Worm (Caenorhabditis elegans) whole organism, L3 larva: Measurements from ENCODE around the gene dpy-10.

Experiments used
- aly-2 ChIP-seq: fragments of 150-350 bp; optimal IDR thresholded peaks from 2 replicates; lab custom pipeline; 2014; ENCODE audit warnings: missing biosample characterization, missing genetic modification characterization
- ama-1 ChIP-seq: fragments of 150-350 bp; optimal IDR thresholded peaks from 2 replicates; lab custom pipeline; 2018
- ceh-28 ChIP-seq: fragments of 150-350 bp; optimal IDR thresholded peaks from 2 replicates; lab custom pipeline; 2014; ENCODE audit warnings: missing biosample characterization, missing genetic modification reagents, missing genetic modification characterization
- ceh-9 ChIP-seq: sonication (generic microtip); optimal IDR thresholded peaks from 2 replicates; lab custom pipeline; 2018; ENCODE audit warnings: missing biosample characterization, missing genetic modification characterization
- egl-5 ChIP-seq: fragments of 150-350 bp; optimal IDR thresholded peaks from 2 replicates; lab custom pipeline; 2017; ENCODE audit warnings: missing biosample characterization, missing genetic modification reagents, missing genetic modification characterization, inconsistent platforms
- elt-1 ChIP-seq: fragments of 150-350 bp; optimal IDR thresholded peaks from 2 replicates; lab custom pipeline; 2014; ENCODE audit warnings: missing biosample characterization, missing genetic modification characterization
- elt-2 ChIP-seq: sonication (generic microtip); optimal IDR thresholded peaks from 2 replicates; lab custom pipeline; 2016; ENCODE audit warnings: missing genetic modification reagents, mild to moderate bottlenecking, missing genetic modification characterization, missing compliant biosample characterization
- elt-3 ChIP-seq, 3 experiments: fragments of 150-350 bp in 1 of 3; sonication (generic microtip) in 2 of 3; optimal IDR thresholded peaks; 2 replicates in 2 of 3; 4 replicates in 1 of 3; lab custom pipeline; 2014 to 2017; ENCODE audit warnings: missing biosample characterization in 3 of 3, missing genetic modification characterization in 3 of 3
- eor-1 ChIP-seq, 2 experiments: fragments of 150-350 bp; optimal IDR thresholded peaks; 2 replicates each; lab custom pipeline; 2014 to 2018; ENCODE audit warnings: missing biosample characterization in 2 of 2, missing genetic modification characterization in 2 of 2
- fkh-2 ChIP-seq: fragments of 150-350 bp; optimal IDR thresholded peaks from 2 replicates; lab custom pipeline; 2014; ENCODE audit warnings: missing biosample characterization, missing genetic modification reagents, missing genetic modification characterization
- fos-1 ChIP-seq: fragments of 150-350 bp; optimal IDR thresholded peaks from 2 replicates; lab custom pipeline; 2014; ENCODE audit warnings: missing biosample characterization, missing genetic modification characterization
- jun-1 ChIP-seq: fragments of 150-350 bp; optimal IDR thresholded peaks from 2 replicates; lab custom pipeline; 2014; ENCODE audit warnings: missing biosample characterization, missing genetic modification reagents, missing genetic modification characterization
- lin-15B ChIP-seq: fragments of 150-350 bp; optimal IDR thresholded peaks from 2 replicates; lab custom pipeline; 2014; ENCODE audit warnings: missing biosample characterization, missing genetic modification characterization
- lin-39 ChIP-seq: fragments of 150-350 bp; optimal IDR thresholded peaks from 2 replicates; lab custom pipeline; 2018; ENCODE audit warnings: missing biosample characterization, missing genetic modification reagents, missing genetic modification characterization
- lsy-12 ChIP-seq: sonication (generic microtip); optimal IDR thresholded peaks from 2 replicates; lab custom pipeline; 2016; ENCODE audit warnings: mild to moderate bottlenecking, missing genetic modification characterization, missing compliant biosample characterization
- nfya-1 ChIP-seq: sonication (generic microtip); optimal IDR thresholded peaks from 2 replicates; lab custom pipeline; 2017; ENCODE audit warnings: missing genetic modification characterization, mild to moderate bottlenecking, missing compliant biosample characterization, antibody characterized with exemption, moderate library complexity; ENCODE audit not compliant: insufficient read depth
- nhr-11 ChIP-seq: fragments of 150-350 bp; optimal IDR thresholded peaks from 2 replicates; lab custom pipeline; 2014; ENCODE audit warnings: missing biosample characterization, missing genetic modification characterization
- nhr-12 ChIP-seq: fragments of 150-350 bp; optimal IDR thresholded peaks from 2 replicates; lab custom pipeline; 2014; ENCODE audit warnings: missing biosample characterization, missing genetic modification characterization
- nhr-23 ChIP-seq: fragments of 150-350 bp; optimal IDR thresholded peaks from 2 replicates; lab custom pipeline; 2014; ENCODE audit warnings: missing biosample characterization, missing genetic modification reagents, missing genetic modification characterization
- nhr-237 ChIP-seq: fragments of 150-350 bp; optimal IDR thresholded peaks from 2 replicates; lab custom pipeline; 2014; ENCODE audit warnings: missing biosample characterization, missing genetic modification characterization
- nhr-43 ChIP-seq: sonication (generic microtip); optimal IDR thresholded peaks from 2 replicates; lab custom pipeline; 2016; ENCODE audit warnings: mild to moderate bottlenecking, missing genetic modification characterization, missing compliant biosample characterization; ENCODE audit not compliant: poor library complexity, severe bottlenecking
- nhr-67 ChIP-seq: fragments of 150-350 bp; optimal IDR thresholded peaks from 2 replicates; lab custom pipeline; 2014; ENCODE audit warnings: missing biosample characterization, missing genetic modification characterization
- nhr-76 ChIP-seq: fragments of 150-350 bp; sonication (generic microtip); optimal IDR thresholded peaks from 5 replicates; lab custom pipeline; 2014; ENCODE audit warnings: missing biosample characterization, missing genetic modification characterization
- nhr-77 ChIP-seq: fragments of 150-350 bp; optimal IDR thresholded peaks from 2 replicates; lab custom pipeline; 2014; ENCODE audit warnings: missing biosample characterization, missing genetic modification characterization
- pha-4 ChIP-seq: fragments of 150-350 bp; optimal IDR thresholded peaks from 2 replicates; lab custom pipeline; 2014; ENCODE audit warnings: missing biosample characterization, missing genetic modification reagents, missing genetic modification characterization
- pqm-1 ChIP-seq: fragments of 150-350 bp; optimal IDR thresholded peaks from 2 replicates; lab custom pipeline; 2017; ENCODE audit warnings: missing biosample characterization, missing genetic modification characterization, inconsistent platforms
- skn-1 ChIP-seq: fragments of 150-350 bp; optimal IDR thresholded peaks from 2 replicates; lab custom pipeline; 2014; ENCODE audit warnings: missing biosample characterization, missing genetic modification characterization
- snpc-4 ChIP-seq: fragments of 150-350 bp; optimal IDR thresholded peaks from 2 replicates; lab custom pipeline; 2014; ENCODE audit warnings: missing biosample characterization, missing genetic modification characterization
- tbx-2 ChIP-seq: sonication (generic microtip); optimal IDR thresholded peaks from 2 replicates; lab custom pipeline; 2016; ENCODE audit warnings: mild to moderate bottlenecking, missing genetic modification characterization, missing compliant biosample characterization
- unc-39 ChIP-seq: sonication (generic microtip); optimal IDR thresholded peaks from 4 replicates; lab custom pipeline; 2017; ENCODE audit warnings: missing biosample characterization, missing genetic modification characterization
- unc-62 ChIP-seq: fragments of 150-350 bp; sonication (generic microtip); optimal IDR thresholded peaks from 4 replicates; lab custom pipeline; 2014; ENCODE audit warnings: missing biosample characterization, missing genetic modification reagents, missing genetic modification characterization
- zag-1 ChIP-seq: fragments of 150-350 bp; optimal IDR thresholded peaks from 2 replicates; lab custom pipeline; 2014; ENCODE audit warnings: missing biosample characterization, missing genetic modification characterization
- ztf-11 ChIP-seq: fragments of 150-350 bp; optimal IDR thresholded peaks from 2 replicates; lab custom pipeline; 2014; ENCODE audit warnings: missing biosample characterization, missing genetic modification characterization
- ztf-4 ChIP-seq: fragments of 150-350 bp; optimal IDR thresholded peaks from 2 replicates; lab custom pipeline; 2014; ENCODE audit warnings: missing biosample characterization, missing genetic modification characterization

dpy-10 gene

ce11 chrII:6701497-6701896 lies 10.5 kb downstream of the dpy-10 start, which contains the start of gene C18H9.6:
TSS of gene C18H9.6 (minus strand) at chrII:6701625.
- TF ChIP-seq nhr-76 (tag; lab: Kevin White, UChicago) (no peak), skn-1 (peak; percentile 77), jun-1 (peak; percentile 9), elt-2 (tag; lab: Kevin White, UChicago) (peak; percentile 93), lin-39 (no peak), snpc-4 (no peak), pqm-1 (tag; lab: Kevin White, UChicago) (peak; percentile 85)

ce11 chrII:6698784-6699183 lies 13.2 kb downstream of the dpy-10 start, which contains the start of gene C18H9.1:
TSS of gene C18H9.1 (plus strand) at chrII:6699084.
- no peak for TF ChIP-seq ztf-11 (tag; lab: Kevin White, UChicago)
- no peak for TF ChIP-seq lsy-12
- TF ChIP-seq nhr-12 (tag; lab: Kevin White, UChicago), result no peak
- TF ChIP-seq ama-1 (lab: Kevin White, UChicago), result no peak
- TF ChIP-seq, all 47 proteins: peak for 0

ce11 chrII:6695388-6695787 lies 16.6 kb downstream of the dpy-10 start, which contains the start of gene C18H9.5:
TSS of gene C18H9.5 (minus strand) at chrII:6695566.
- TF ChIP-seq ztf-4 (tag; lab: Kevin White, UChicago) (no peak), fos-1 (no peak), jun-1 (no peak), ceh-28 (no peak), aly-2 (tag; lab: Kevin White, UChicago) (no peak)

ce11 chrII:6689088-6689487 lies 22.9 kb downstream of the dpy-10 start:
- TF ChIP-seq nhr-11 (tag; lab: Kevin White, UChicago), result peak; percentile 63
- TF ChIP-seq ztf-11 (tag; lab: Kevin White, UChicago), result no peak

- TF ChIP-seq nfya-1 (tag; lab: Kevin White, UChicago) (no peak), eor-1 (tag; optimal IDR thresholded peaks at IDR 0.05; lab: Kevin White, UChicago) (no peak), tbx-2 (tag; lab: Kevin White, UChicago) (no peak), lin-39 (no peak), nhr-23 (tag; lab: Kevin White, UChicago) (no peak), elt-3 (tag; optimal IDR thresholded peaks at IDR 0.05; lab: Kevin White, UChicago) (no peak), ztf-4 (tag; lab: Kevin White, UChicago) (no peak), jun-1 (no peak), pha-4 (no peak), nhr-77 (tag; lab: Kevin White, UChicago) (no peak), zag-1 (no peak), ceh-9 (tag; lab: Kevin White, UChicago) (no peak), nhr-12 (tag; lab: Kevin White, UChicago) (no peak), nhr-43 (tag; lab: Kevin White, UChicago) (no peak), nhr-237 (tag; lab: Kevin White, UChicago) (no peak), nhr-67 (tag; lab: Kevin White, UChicago) (no peak), fkh-2 (no peak), elt-1 (tag; lab: Kevin White, UChicago) (no peak)
- TF ChIP-seq, all 47 proteins: peak for 0
Observed at ce11 chrII:6685964-6686363, 26.1 kb downstream of the dpy-10 start.

- TF ChIP-seq ama-1 (lab: Kevin White, UChicago), result no peak
- TF ChIP-seq lin-15B (tag; lab: Kevin White, UChicago), result peak; percentile 73
- TF ChIP-seq fkh-2, result no peak
- TF ChIP-seq nhr-11 (tag; lab: Kevin White, UChicago), result no peak
- TF ChIP-seq elt-1 (tag; lab: Kevin White, UChicago), result no peak
- peak; percentile 66 for TF ChIP-seq lin-39
- TF ChIP-seq nfya-1 (tag; lab: Kevin White, UChicago), result peak; percentile 63
- TF ChIP-seq egl-5 (tag; lab: Kevin White, UChicago), result peak; percentile 31
- peak; percentile 58 for TF ChIP-seq elt-2 (tag; lab: Kevin White, UChicago)
- TF ChIP-seq unc-39 (tag; lab: Kevin White, UChicago), result no peak
- peak; percentile 0 for TF ChIP-seq nhr-23 (tag; lab: Kevin White, UChicago)
- peak; percentile 61 for TF ChIP-seq snpc-4
- peak; percentile 7 for TF ChIP-seq pha-4
- TF ChIP-seq nhr-67 (tag; lab: Kevin White, UChicago), result no peak
- peak; percentile 20 for TF ChIP-seq pqm-1 (tag; lab: Kevin White, UChicago)
- TF ChIP-seq unc-62, result no peak
Observed at ce11 chrII:6683663-6684285, 28.3 kb downstream of the dpy-10 start, which contains the start of gene gyf-1. TSS of gene gyf-1 (plus strand) at chrII:6684235.
